Fruit fly (Drosophila melanogaster): Measurements from ENCODE around the gene AP-1gamma.
A peak's percentile ranks its signal among the peaks of the same experiment; 100 is the strongest.

dm6 chrX:9108387-9108786 is at the start of gene AP-1gamma:
- TF ChIP-seq h (GFP tag; optimal IDR thresholded peaks at IDR 0.05) (no peak), OdsH (GFP tag; optimal IDR thresholded peaks at IDR 0.05) (no peak), sv (GFP tag; optimal IDR thresholded peaks at IDR 0.05) (no peak), Sp1 (GFP tag; optimal IDR thresholded peaks at IDR 0.05) (no peak), psq (GFP tag; optimal IDR thresholded peaks at IDR 0.05) (peak; percentile 6), lola (GFP tag; optimal IDR thresholded peaks at IDR 0.05) (no peak), br (GFP tag; optimal IDR thresholded peaks at IDR 0.05) (no peak), pan (optimal IDR thresholded peaks at IDR 0.05) (no peak), Rel (GFP tag; optimal IDR thresholded peaks at IDR 0.05) (no peak), Rel (tag; optimal IDR thresholded peaks at IDR 0.05) (no peak), CG32264 (GFP tag; optimal IDR thresholded peaks at IDR 0.05) (no peak), ey (GFP tag; optimal IDR thresholded peaks at IDR 0.05) (no peak), HLH106 (tag; optimal IDR thresholded peaks at IDR 0.05) (no peak)

Measured in whole organism, wandering third instar larva.